Worm (Caenorhabditis elegans) whole organism, mixed stage, embryonic: ENCODE data around the gene nspb-8.

Experiments
- blmp-1 ChIP-seq: fragments of 150-350 bp; optimal IDR thresholded peaks from 2 replicates; lab custom pipeline; 2014; ENCODE audit warnings: missing biosample characterization, missing genetic modification characterization
- ceh-83 ChIP-seq: fragments of 200-800 bp; sonication (Bioruptor generic); optimal IDR thresholded peaks from 2 replicates; lab custom pipeline; 2018; ENCODE audit warnings: mild to moderate bottlenecking, missing genetic modification characterization, missing compliant biosample characterization
- ces-1 ChIP-seq: fragments of 150-350 bp; optimal IDR thresholded peaks from 2 replicates; lab custom pipeline; 2014; ENCODE audit warnings: missing biosample characterization, missing genetic modification reagents, missing genetic modification characterization
- mab-5 ChIP-seq: fragments of 150-350 bp; optimal IDR thresholded peaks from 2 replicates; lab custom pipeline; 2014; ENCODE audit warnings: missing biosample characterization, missing genetic modification characterization
- mep-1 ChIP-seq: fragments of 150-350 bp; optimal IDR thresholded peaks from 2 replicates; lab custom pipeline; 2017; ENCODE audit warnings: missing biosample characterization, missing genetic modification reagents, missing genetic modification characterization, inconsistent platforms
- mls-2 ChIP-seq: sonication (generic microtip); optimal IDR thresholded peaks from 2 replicates; lab custom pipeline; 2016; ENCODE audit warnings: mild to moderate bottlenecking, missing genetic modification characterization, moderate library complexity, missing compliant biosample characterization
- nhr-237 ChIP-seq: fragments of 150-350 bp; optimal IDR thresholded peaks from 2 replicates; lab custom pipeline; 2014; ENCODE audit warnings: missing biosample characterization, missing genetic modification characterization
- sem-2 ChIP-seq: fragments of 200-800 bp; sonication (Bioruptor generic); optimal IDR thresholded peaks from 2 replicates; lab custom pipeline; 2018; ENCODE audit warnings: mild to moderate bottlenecking, missing genetic modification characterization, missing compliant biosample characterization
- snpc-4 ChIP-seq: fragments of 150-350 bp; optimal IDR thresholded peaks from 2 replicates; lab custom pipeline; 2014; ENCODE audit warnings: missing biosample characterization, missing genetic modification characterization
- sptf-1 ChIP-seq: sonication (generic microtip); optimal IDR thresholded peaks from 2 replicates; lab custom pipeline; 2017; ENCODE audit warnings: mild to moderate bottlenecking, missing genetic modification characterization, moderate library complexity, missing compliant biosample characterization
- unc-39 ChIP-seq: fragments of 150-350 bp; optimal IDR thresholded peaks from 2 replicates; lab custom pipeline; 2014; ENCODE audit warnings: missing biosample characterization, missing genetic modification characterization
- unc-62 ChIP-seq: fragments of 150-350 bp; optimal IDR thresholded peaks from 2 replicates; lab custom pipeline; 2014; ENCODE audit warnings: missing biosample characterization, missing genetic modification reagents, missing genetic modification characterization
- ztf-11 ChIP-seq: fragments of 150-350 bp; optimal IDR thresholded peaks from 2 replicates; lab custom pipeline; 2014; ENCODE audit warnings: missing biosample characterization, missing genetic modification characterization

DNA sequence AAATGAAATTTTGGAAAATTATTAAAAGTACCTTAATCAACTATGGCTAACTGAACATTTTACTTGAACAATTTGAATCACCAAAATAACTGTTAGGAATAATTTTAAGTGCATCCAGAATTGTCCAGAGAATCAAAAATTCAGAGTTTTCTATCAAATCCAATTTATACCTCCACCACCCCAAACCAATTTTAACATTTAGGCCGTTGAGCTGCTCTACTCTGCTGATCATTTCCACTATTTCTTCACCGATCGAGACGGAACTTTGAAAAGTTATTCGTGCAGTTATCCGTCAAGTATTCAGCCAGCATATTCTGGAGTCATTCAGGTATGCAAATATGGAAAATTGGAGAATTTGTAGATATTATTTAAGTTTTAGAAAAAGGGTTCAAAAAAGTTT, 28.1 kb upstream of the nspb-8 start:
- no peak for TF ChIP-seq nhr-237 (tag; lab: Kevin White, UChicago)
- TF ChIP-seq mls-2 (tag; lab: Kevin White, UChicago) = no peak
- no peak for TF ChIP-seq unc-62
- no peak for TF ChIP-seq sptf-1 (tag; lab: Kevin White, UChicago)
- TF ChIP-seq blmp-1 (tag; lab: Kevin White, UChicago) = no peak
- TF ChIP-seq mab-5 (tag; lab: Kevin White, UChicago) = no peak
- TF ChIP-seq ces-1 (GFP tag; lab: Kevin White, UChicago) = no peak
- no peak for TF ChIP-seq ceh-83 (GFP tag; lab: Kevin White, UChicago)
- no peak for TF ChIP-seq snpc-4 (tag; lab: Kevin White, UChicago)
- no peak for TF ChIP-seq unc-39 (tag; lab: Kevin White, UChicago)
- no peak for TF ChIP-seq sem-2 (GFP tag; lab: Kevin White, UChicago)
- TF ChIP-seq ztf-11 (tag; lab: Kevin White, UChicago) = no peak
- no peak for TF ChIP-seq mep-1 (tag; lab: Kevin White, UChicago)
